Fruit fly (Drosophila melanogaster) Kc167 (cell line): Measurements from ENCODE around the gene Cyfip.

Experiments used
- Myc ChIP-seq: fragments of >200 bp; optimal IDR thresholded peaks from 2 replicates; lab custom pipeline; 2017; ENCODE audit warnings: missing external identifiers
- Sin3A ChIP-seq: fragments of >200 bp; optimal IDR thresholded peaks from 2 replicates; lab custom pipeline; 2018; ENCODE audit warnings: missing external identifiers
- h ChIP-seq: fragments of >200 bp; optimal IDR thresholded peaks from 3 replicates; lab custom pipeline; 2018; ENCODE audit warnings: missing external identifiers
- insv ChIP-seq: fragments of >200 bp; optimal IDR thresholded peaks from 3 replicates; lab custom pipeline; 2018; ENCODE audit warnings: missing external identifiers
- psq ChIP-seq: fragments of >200 bp; optimal IDR thresholded peaks from 2 replicates; lab custom pipeline; 2017; ENCODE audit warnings: missing external identifiers
- ttk ChIP-seq: sonication (Bioruptor generic); optimal IDR thresholded peaks from 2 replicates; lab custom pipeline; 2017; ENCODE audit warnings: missing external identifiers

Gene Cyfip

dm6 chr3R:15293005-15293877 is 39.8 kb upstream of the Cyfip start:
- TF ChIP-seq h (lab: Kevin White, UChicago) (no peak), insv (no peak), psq (lab: Kevin White, UChicago) (no peak), ttk (lab: Kevin White, UChicago) (no peak), Myc (lab: Kevin White, UChicago) (no peak), Sin3A (lab: Kevin White, UChicago) (no peak)

dm6 chr3R:15293878-15294350 is 39.2 kb upstream of the Cyfip start:
- TF ChIP-seq h (lab: Kevin White, UChicago): no peak
- no peak for TF ChIP-seq Myc (lab: Kevin White, UChicago)
- TF ChIP-seq ttk (lab: Kevin White, UChicago): no peak
- no peak for TF ChIP-seq psq (lab: Kevin White, UChicago)
- no peak for TF ChIP-seq insv
- no peak for TF ChIP-seq Sin3A (lab: Kevin White, UChicago)

DNA sequence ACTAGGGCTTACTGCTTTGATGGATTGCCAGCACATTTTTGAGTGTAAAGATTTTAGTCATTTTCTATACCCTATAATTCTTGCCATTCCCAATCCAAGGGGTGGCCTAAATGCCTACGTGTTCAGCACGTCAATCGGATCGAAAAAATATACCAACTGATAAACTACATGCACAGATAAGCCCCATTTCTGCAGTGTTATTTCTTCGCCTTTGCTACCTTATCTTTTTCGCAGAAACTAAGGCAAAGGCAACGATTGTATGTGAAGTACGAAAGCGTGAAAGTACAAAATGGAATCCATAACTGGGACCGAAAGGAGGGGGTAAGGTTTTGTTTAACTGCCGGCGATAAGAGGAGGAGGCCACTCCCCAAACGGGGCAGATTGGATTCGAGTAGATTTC is 35.2 kb upstream of the Cyfip start:
- no peak for TF ChIP-seq Sin3A (lab: Kevin White, UChicago)
- no peak for TF ChIP-seq ttk (lab: Kevin White, UChicago)
- TF ChIP-seq psq (lab: Kevin White, UChicago): no peak
- no peak for TF ChIP-seq Myc (lab: Kevin White, UChicago)
- TF ChIP-seq h (lab: Kevin White, UChicago): no peak
- no peak for TF ChIP-seq insv

- TF ChIP-seq ttk (lab: Kevin White, UChicago) (no peak), psq (lab: Kevin White, UChicago) (no peak), Myc (lab: Kevin White, UChicago) (no peak), insv (no peak), h (lab: Kevin White, UChicago) (no peak), Sin3A (lab: Kevin White, UChicago) (no peak)
Observed at dm6 chr3R:15305246-15305645, 27.8 kb upstream of the Cyfip start.

- TF ChIP-seq insv: no peak
- TF ChIP-seq psq (lab: Kevin White, UChicago): no peak
- TF ChIP-seq ttk (lab: Kevin White, UChicago): no peak
- no peak for TF ChIP-seq Myc (lab: Kevin White, UChicago)
- TF ChIP-seq h (lab: Kevin White, UChicago): no peak
- no peak for TF ChIP-seq Sin3A (lab: Kevin White, UChicago)
Observed at dm6 chr3R:15309924-15310323, 23.1 kb upstream of the Cyfip start, which contains the start of gene Tm2. Gene Tm2 (plus strand): TSS chr3R:15310193.

DNA sequence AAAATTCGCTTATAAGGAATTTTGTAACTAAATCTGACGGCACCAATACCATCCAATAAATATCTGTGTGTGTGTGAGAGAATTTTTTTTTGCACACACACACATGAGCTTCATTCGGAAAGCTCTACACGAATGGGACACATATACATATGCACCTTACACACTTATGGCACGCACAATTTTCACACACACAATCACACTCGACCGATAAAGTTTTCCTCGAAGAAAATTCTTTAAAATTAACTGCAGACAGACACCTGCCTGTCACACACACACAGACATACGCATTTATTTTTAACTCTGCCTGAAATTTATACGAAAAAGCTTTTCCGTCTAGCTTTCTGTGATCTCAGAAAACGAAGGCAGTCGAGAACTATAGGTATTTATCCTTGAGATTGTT is 22.4 kb upstream of the Cyfip start:
- no peak for TF ChIP-seq insv
- no peak for TF ChIP-seq Myc (lab: Kevin White, UChicago)
- no peak for TF ChIP-seq h (lab: Kevin White, UChicago)
- no peak for TF ChIP-seq ttk (lab: Kevin White, UChicago)

dm6 chr3R:15313836-15314235 is 19.2 kb upstream of the Cyfip start:
- TF ChIP-seq h (lab: Kevin White, UChicago) (no peak), insv (no peak), psq (lab: Kevin White, UChicago) (no peak), Myc (lab: Kevin White, UChicago) (no peak), Sin3A (lab: Kevin White, UChicago) (no peak)

dm6 chr3R:15316326-15316725 is 16.7 kb upstream of the Cyfip start, which contains the start of gene CG14866:
Gene CG14866 (plus strand): TSS chr3R:15316471.
- TF ChIP-seq Myc (lab: Kevin White, UChicago) (no peak), psq (lab: Kevin White, UChicago) (no peak), h (lab: Kevin White, UChicago) (no peak), insv (no peak), Sin3A (lab: Kevin White, UChicago) (no peak), ttk (lab: Kevin White, UChicago) (no peak)

DNA sequence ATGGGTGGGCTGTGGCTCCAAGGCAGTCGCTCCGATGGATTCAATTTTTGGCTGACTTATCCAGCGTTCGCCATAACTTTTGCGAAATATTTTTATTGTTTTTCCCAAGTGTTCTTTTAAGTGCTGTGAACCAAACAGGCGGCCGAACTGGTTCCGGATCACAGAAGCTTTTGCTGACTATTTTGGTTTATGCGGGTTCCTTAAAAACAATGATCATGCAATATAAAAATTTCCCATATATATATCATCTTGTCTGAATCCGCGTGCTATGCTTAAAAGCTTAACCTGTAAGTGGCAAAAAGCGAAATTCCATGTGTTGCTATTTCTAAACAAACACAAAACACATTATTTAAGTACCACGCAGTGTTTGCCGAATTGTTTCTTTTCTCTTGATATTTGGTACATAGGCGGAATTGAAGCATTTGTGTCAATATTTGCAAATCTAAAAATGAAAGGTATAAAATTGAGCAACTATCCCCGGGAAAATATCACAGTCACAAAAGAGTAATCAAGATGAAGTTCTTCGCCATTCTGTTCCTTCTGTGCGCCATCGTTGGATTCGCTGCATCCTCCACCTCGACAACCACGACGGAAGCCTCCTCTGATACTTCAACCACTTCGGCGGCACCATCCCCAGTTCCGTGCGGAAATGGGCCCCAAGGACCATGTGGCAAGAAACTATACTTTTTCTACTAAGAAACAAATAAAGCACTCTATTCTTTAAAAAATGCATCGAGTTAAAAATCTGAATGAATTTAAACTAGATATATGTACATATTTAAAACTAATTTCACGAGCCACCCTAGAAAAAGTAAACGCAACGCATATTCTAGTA is 12.9 kb upstream of the Cyfip start, which contains the start of the genes CG6276 and CG44040:
CG6276 (minus strand) TSS at position 158 of the 835 bp plus-strand sequence.
CG44040 (plus strand) TSS at position 467 of the 835 bp plus-strand sequence.
- TF ChIP-seq ttk (lab: Kevin White, UChicago) (no peak), Myc (lab: Kevin White, UChicago) (no peak), insv (no peak), h (lab: Kevin White, UChicago) (no peak), Sin3A (lab: Kevin White, UChicago) (no peak), psq (lab: Kevin White, UChicago) (no peak)

DNA sequence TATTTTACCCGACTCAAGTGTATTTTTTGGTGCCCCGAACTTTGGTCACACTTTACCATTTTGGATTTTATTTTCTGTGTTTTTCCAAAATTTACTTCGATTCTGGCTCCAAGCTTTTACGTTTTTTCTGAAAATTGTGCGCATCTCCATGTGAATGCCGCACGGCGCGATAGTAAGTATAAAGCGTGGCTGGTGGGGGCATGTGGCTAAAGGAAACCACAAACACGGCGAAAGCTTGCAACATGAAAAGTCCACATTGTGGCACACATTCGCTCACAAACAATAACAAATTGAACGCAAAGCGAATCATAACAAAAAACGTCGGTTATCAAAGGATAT is 12.3 kb upstream of the Cyfip start, which contains the start of gene ear:
ear (plus strand) TSS at position 10 of the 339 bp plus-strand sequence.
- TF ChIP-seq Myc (lab: Kevin White, UChicago): no peak
- TF ChIP-seq ttk (lab: Kevin White, UChicago): no peak
- no peak for TF ChIP-seq psq (lab: Kevin White, UChicago)
- TF ChIP-seq Sin3A (lab: Kevin White, UChicago): no peak
- TF ChIP-seq insv: no peak
- no peak for TF ChIP-seq h (lab: Kevin White, UChicago)
